Fruit fly (Drosophila melanogaster) whole organism, pupa: ENCODE results near the gene Pvf2.

Source experiments
- CG17806 ChIP-seq: fragments of 200-800 bp; sonication (Bioruptor generic); optimal IDR thresholded peaks from 2 replicates; lab custom pipeline; 2018; ENCODE audit warnings: missing biosample characterization, mild to moderate bottlenecking, missing genetic modification characterization, moderate library complexity
- CG8159 ChIP-seq: fragments of 200-800 bp; sonication (Bioruptor generic); optimal IDR thresholded peaks from 3 replicates; lab custom pipeline; 2018; ENCODE audit warnings: missing biosample characterization, mild to moderate bottlenecking, missing genetic modification characterization, moderate library complexity
- D1 ChIP-seq: fragments of 200-800 bp; sonication (Bioruptor generic); optimal IDR thresholded peaks from 2 replicates; lab custom pipeline; 2018; ENCODE audit warnings: missing biosample characterization, mild to moderate bottlenecking, missing genetic modification characterization, moderate library complexity
- Pif1A ChIP-seq: fragments of 200-800 bp; sonication (Bioruptor generic); optimal IDR thresholded peaks from 3 replicates; lab custom pipeline; 2016; ENCODE audit warnings: missing biosample characterization, missing genetic modification characterization
- Pif1B ChIP-seq: fragments of 200-800 bp; sonication (Bioruptor generic); optimal IDR thresholded peaks from 3 replicates; lab custom pipeline; 2016; ENCODE audit warnings: missing biosample characterization, missing genetic modification characterization
- gl ChIP-seq: fragments of 200-800 bp; sonication (Bioruptor generic); optimal IDR thresholded peaks from 2 replicates; lab custom pipeline; 2018; ENCODE audit warnings: missing biosample characterization, mild to moderate bottlenecking, missing genetic modification characterization

DNA sequence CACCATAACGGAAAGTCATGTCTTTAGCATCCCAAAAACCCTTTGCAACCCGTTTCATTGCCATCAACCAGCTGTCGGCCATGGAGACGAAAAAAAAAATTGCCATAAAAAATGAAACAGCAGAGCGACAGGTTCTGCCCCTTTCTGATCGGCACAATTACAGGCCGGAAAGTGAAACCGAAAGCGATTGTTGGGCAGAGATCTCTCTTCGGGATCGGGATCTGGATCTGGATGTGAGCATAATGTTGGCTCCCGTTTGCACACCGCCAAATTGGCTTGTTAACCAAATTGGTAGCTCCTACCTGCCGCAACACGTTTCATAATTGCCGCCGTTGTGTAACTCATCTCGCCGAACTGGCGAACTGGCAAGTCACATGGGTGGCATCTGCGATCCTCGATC, 2.2 kb downstream of the Pvf2 start:
- TF ChIP-seq D1 (tag; lab: Kevin White, UChicago) (no peak), Pif1A (GFP tag; lab: Kevin White, UChicago) (no peak), Pif1B (no peak), CG8159 (tag; lab: Kevin White, UChicago) (no peak), gl (tag; lab: Kevin White, UChicago) (no peak), CG17806 (tag; lab: Kevin White, UChicago) (no peak)
